Fruit fly (Drosophila melanogaster) whole organism, embryonic: Measurements from ENCODE around the gene CG1998.
A peak's percentile ranks its signal among the peaks of the same experiment; 100 is the strongest.

Experiments
- Aef1 ChIP-seq: fragments of 200-800 bp; sonication (Bioruptor generic); IDR thresholded peaks from 3 replicates; pipeline ENCODE4 v1.3.6; 2022; ENCODE audit warnings: missing biosample characterization, missing genetic modification characterization
- B-H1 ChIP-seq: fragments of 200-800 bp; sonication (Bioruptor generic); IDR thresholded peaks from 3 replicates; pipeline ENCODE4 v1.3.6; 2022; ENCODE audit warnings: missing biosample characterization, missing genetic modification characterization
- Blimp-1 ChIP-seq: fragments of 200-800 bp; sonication (Bioruptor generic); optimal IDR thresholded peaks from 3 replicates; lab custom pipeline; 2018; ENCODE audit warnings: missing biosample characterization, missing genetic modification characterization, mild to moderate bottlenecking, moderate library complexity, missing genetic modification reagents
- CG10959 ChIP-seq: fragments of 200-800 bp; sonication (Bioruptor generic); IDR thresholded peaks from 2 replicates; pipeline ENCODE4 v1.3.6; 2022; ENCODE audit warnings: missing biosample characterization, missing genetic modification characterization
- CG11398 ChIP-seq: fragments of 200-800 bp; sonication (Bioruptor generic); optimal IDR thresholded peaks from 2 replicates; lab custom pipeline; 2016; ENCODE audit warnings: missing biosample characterization, missing genetic modification characterization
- CG12236 ChIP-seq: fragments of 200-800 bp; sonication (Bioruptor generic); optimal IDR thresholded peaks from 2 replicates; lab custom pipeline; 2016; ENCODE audit warnings: missing biosample characterization, missing genetic modification characterization
- CG18476 ChIP-seq: fragments of 200-800 bp; sonication (Bioruptor generic); optimal IDR thresholded peaks from 2 replicates; lab custom pipeline; 2016; ENCODE audit warnings: missing biosample characterization, mild to moderate bottlenecking, missing genetic modification characterization
- CG2678 ChIP-seq: fragments of 200-800 bp; sonication (Bioruptor generic); optimal IDR thresholded peaks from 3 replicates; lab custom pipeline; 2019; ENCODE audit warnings: missing biosample characterization, mild to moderate bottlenecking, missing genetic modification characterization, moderate library complexity
- CG31224 ChIP-seq: fragments of 200-800 bp; sonication (Bioruptor generic); IDR thresholded peaks from 2 replicates; pipeline ENCODE4 v1.3.6; 2022; ENCODE audit warnings: missing biosample characterization, missing genetic modification characterization
- CG31441 ChIP-seq: fragments of 200-800 bp; sonication (Bioruptor generic); IDR thresholded peaks from 2 replicates; pipeline ENCODE4 v1.3.6; 2022; ENCODE audit warnings: missing biosample characterization, missing genetic modification characterization
- CG32532 ChIP-seq: fragments of 200-800 bp; sonication (Bioruptor generic); IDR thresholded peaks from 2 replicates; pipeline ENCODE4 v1.3.6; 2022; ENCODE audit warnings: missing biosample characterization, missing genetic modification characterization
- CG34376 ChIP-seq: fragments of 200-800 bp; sonication (Bioruptor generic); optimal IDR thresholded peaks from 2 replicates; lab custom pipeline; 2018; ENCODE audit warnings: missing biosample characterization, mild to moderate bottlenecking, missing genetic modification characterization
- CG4854 ChIP-seq: fragments of 200-800 bp; sonication (Bioruptor generic); optimal IDR thresholded peaks from 2 replicates; lab custom pipeline; 2016; ENCODE audit warnings: missing biosample characterization, missing genetic modification characterization, inconsistent platforms
- CG6791 ChIP-seq: fragments of 200-800 bp; sonication (Bioruptor generic); IDR thresholded peaks from 3 replicates; pipeline ENCODE4 v1.3.6; 2022; ENCODE audit warnings: missing biosample characterization, missing genetic modification characterization; ENCODE audit not compliant: partially characterized antibody
- CG8281 ChIP-seq: fragments of 200-800 bp; sonication (Bioruptor generic); optimal IDR thresholded peaks from 2 replicates; lab custom pipeline; 2018; ENCODE audit warnings: missing biosample characterization, mild to moderate bottlenecking, missing genetic modification characterization, moderate library complexity
- CG8944 ChIP-seq: fragments of 200-800 bp; sonication (Bioruptor generic); optimal IDR thresholded peaks from 3 replicates; lab custom pipeline; 2016; ENCODE audit warnings: missing biosample characterization, missing genetic modification characterization
- CG9817 ChIP-seq: fragments of 200-800 bp; sonication (Bioruptor generic); optimal IDR thresholded peaks from 2 replicates; lab custom pipeline; 2018; ENCODE audit warnings: missing biosample characterization, mild to moderate bottlenecking, missing genetic modification characterization, moderate library complexity
- Camta ChIP-seq: fragments of 200-800 bp; sonication (Bioruptor generic); optimal IDR thresholded peaks from 2 replicates; lab custom pipeline; 2016; ENCODE audit warnings: missing biosample characterization, missing genetic modification characterization
- Deaf1 ChIP-seq: fragments of 200-800 bp; optimal IDR thresholded peaks from 3 replicates; lab custom pipeline; 2019; ENCODE audit warnings: missing biosample characterization, mild to moderate bottlenecking, missing genetic modification characterization, moderate library complexity
- Eip74EF ChIP-seq, 2 experiments: fragments of 200-800 bp in 1 of 2; fragments of >200 bp in 1 of 2; sonication (Bioruptor generic) in 1 of 2; optimal IDR thresholded peaks; 2 replicates each; lab custom pipeline; 2017 to 2019; ENCODE audit warnings: missing biosample characterization in 2 of 2, missing genetic modification characterization in 2 of 2, mild to moderate bottlenecking in 1 of 2, moderate library complexity in 1 of 2
- HHEX ChIP-seq: fragments of 200-800 bp; sonication (Bioruptor generic); optimal IDR thresholded peaks from 3 replicates; lab custom pipeline; 2017; ENCODE audit warnings: missing biosample characterization, mild to moderate bottlenecking, missing genetic modification characterization, missing genetic modification reagents
- HLH54F ChIP-seq: fragments of 200-800 bp; sonication (Bioruptor generic); optimal IDR thresholded peaks from 3 replicates; lab custom pipeline; 2016; ENCODE audit warnings: missing biosample characterization, missing genetic modification characterization
- Hr51 ChIP-seq, 2 experiments: fragments of 200-800 bp; sonication (Bioruptor generic); optimal IDR thresholded peaks; 2 replicates in 1 of 2; 3 replicates in 1 of 2; lab custom pipeline; 2016 to 2018; ENCODE audit warnings: missing biosample characterization in 2 of 2, missing genetic modification characterization in 2 of 2, mild to moderate bottlenecking in 1 of 2, moderate library complexity in 1 of 2
- Hsf ChIP-seq: fragments of 200-800 bp; sonication (Bioruptor generic); optimal IDR thresholded peaks from 3 replicates; lab custom pipeline; 2016; ENCODE audit warnings: missing biosample characterization, missing genetic modification characterization
- Jarid2 ChIP-seq: fragments of 200-800 bp; sonication (Bioruptor generic); optimal IDR thresholded peaks from 3 replicates; lab custom pipeline; 2017; ENCODE audit warnings: mild to moderate bottlenecking, missing biosample characterization, missing genetic modification reagents, missing genetic modification characterization
- Med ChIP-seq: fragments of 200-800 bp; sonication (Bioruptor generic); peaks from one replicate; lab custom pipeline; 2016; ENCODE audit warnings: missing biosample characterization, missing genetic modification characterization, mild to moderate bottlenecking, inconsistent platforms, moderate library complexity
- Ptx1 ChIP-seq: fragments of 200-800 bp; sonication (Bioruptor generic); IDR thresholded peaks from 2 replicates; pipeline ENCODE4 v1.3.6; 2022; ENCODE audit warnings: missing biosample characterization, missing genetic modification characterization
- Rfx ChIP-seq: fragments of 200-800 bp; sonication (Bioruptor generic); IDR thresholded peaks from 2 replicates; pipeline ENCODE4 v1.3.6; 2022; ENCODE audit warnings: missing biosample characterization, missing genetic modification characterization
- Xrp1 ChIP-seq: fragments of 200-800 bp; sonication (Bioruptor generic); IDR thresholded peaks from 2 replicates; pipeline ENCODE4 v1.3.6; 2022; ENCODE audit warnings: missing biosample characterization, missing genetic modification characterization
- br ChIP-seq: fragments of >200 bp; optimal IDR thresholded peaks from 2 replicates; lab custom pipeline; 2017
- cas ChIP-seq: fragments of 200-800 bp; sonication (Bioruptor generic); IDR thresholded peaks from 2 replicates; pipeline ENCODE4 v1.3.6; 2022; ENCODE audit warnings: missing biosample characterization, missing genetic modification characterization
- chinmo ChIP-seq: fragments of 200-800 bp; sonication (Bioruptor generic); IDR thresholded peaks from 4 replicates; pipeline ENCODE4 v1.3.6; 2022; ENCODE audit warnings: missing biosample characterization, missing genetic modification characterization; ENCODE audit not compliant: partially characterized antibody
- dimm ChIP-seq: fragments of 200-800 bp; sonication (Bioruptor generic); IDR thresholded peaks from 2 replicates; pipeline ENCODE4 v1.3.6; 2022; ENCODE audit warnings: missing biosample characterization, missing genetic modification characterization
- disco-r ChIP-seq: fragments of 200-800 bp; sonication (Bioruptor generic); optimal IDR thresholded peaks from 2 replicates; lab custom pipeline; 2016; ENCODE audit warnings: missing biosample characterization, missing genetic modification characterization
- ems ChIP-seq: fragments of 200-800 bp; sonication (Bioruptor generic); optimal IDR thresholded peaks from 3 replicates; lab custom pipeline; 2016; ENCODE audit warnings: missing biosample characterization, missing genetic modification characterization
- eyg ChIP-seq: fragments of 200-800 bp; sonication (Bioruptor generic); optimal IDR thresholded peaks from 3 replicates; lab custom pipeline; 2016; ENCODE audit warnings: missing biosample characterization, missing genetic modification characterization
- gce ChIP-seq: fragments of 200-800 bp; sonication (Bioruptor generic); IDR thresholded peaks from 3 replicates; pipeline ENCODE4 v1.3.6; 2022; ENCODE audit warnings: missing biosample characterization, missing genetic modification characterization
- gem ChIP-seq: fragments of 200-800 bp; sonication (Bioruptor generic); optimal IDR thresholded peaks from 2 replicates; lab custom pipeline; 2019; ENCODE audit warnings: missing biosample characterization, mild to moderate bottlenecking, missing genetic modification characterization, moderate library complexity
- jing ChIP-seq: fragments of 200-800 bp; sonication (Bioruptor generic); optimal IDR thresholded peaks from 2 replicates; lab custom pipeline; 2018; ENCODE audit warnings: missing biosample characterization, mild to moderate bottlenecking, missing genetic modification characterization
- jumu ChIP-seq: fragments of 200-800 bp; sonication (Bioruptor generic); optimal IDR thresholded peaks from 3 replicates; lab custom pipeline; 2016; ENCODE audit warnings: missing biosample characterization, missing genetic modification characterization
- kay ChIP-seq: fragments of 200-800 bp; sonication (Bioruptor generic); optimal IDR thresholded peaks from 2 replicates; lab custom pipeline; 2016; ENCODE audit warnings: missing biosample characterization, missing genetic modification characterization
- maf-S ChIP-seq: fragments of 200-800 bp; sonication (Bioruptor generic); optimal IDR thresholded peaks from 2 replicates; lab custom pipeline; 2016; ENCODE audit warnings: missing biosample characterization, missing genetic modification characterization
- mirr ChIP-seq: fragments of 200-800 bp; sonication (Bioruptor generic); optimal IDR thresholded peaks from 3 replicates; lab custom pipeline; 2018; ENCODE audit warnings: missing biosample characterization, mild to moderate bottlenecking, missing genetic modification characterization
- nerfin-1 ChIP-seq: fragments of 200-800 bp; sonication (Bioruptor generic); optimal IDR thresholded peaks from 3 replicates; lab custom pipeline; 2019; ENCODE audit warnings: missing biosample characterization, mild to moderate bottlenecking, missing genetic modification characterization, moderate library complexity
- psq ChIP-seq: fragments of 200-800 bp; sonication (Bioruptor generic); optimal IDR thresholded peaks from 2 replicates; lab custom pipeline; 2017; ENCODE audit warnings: missing biosample characterization, missing genetic modification characterization
- row ChIP-seq: fragments of 200-800 bp; sonication (Bioruptor generic); IDR thresholded peaks from 3 replicates; pipeline ENCODE4 v1.3.6; 2022; ENCODE audit warnings: missing biosample characterization, missing genetic modification characterization
- run ChIP-seq: fragments of 200-800 bp; sonication (Bioruptor generic); optimal IDR thresholded peaks from 3 replicates; lab custom pipeline; 2018; ENCODE audit warnings: missing biosample characterization, mild to moderate bottlenecking, missing genetic modification characterization
- sim ChIP-seq: fragments of 200-800 bp; sonication (Bioruptor generic); IDR thresholded peaks from 2 replicates; pipeline ENCODE4 v1.3.6; 2022; ENCODE audit warnings: missing biosample characterization, missing genetic modification characterization
- sob ChIP-seq: fragments of 200-800 bp; sonication (Bioruptor generic); IDR thresholded peaks from 2 replicates; pipeline ENCODE4 v1.3.6; 2022; ENCODE audit warnings: missing biosample characterization, missing genetic modification characterization
- sqz ChIP-seq: fragments of 200-800 bp; sonication (Bioruptor generic); optimal IDR thresholded peaks from 3 replicates; lab custom pipeline; 2018; ENCODE audit warnings: missing biosample characterization, mild to moderate bottlenecking, missing genetic modification characterization
- sr ChIP-seq: fragments of 200-800 bp; sonication (Bioruptor generic); IDR thresholded peaks from 3 replicates; pipeline ENCODE4 v1.3.6; 2022; ENCODE audit warnings: missing biosample characterization, missing genetic modification characterization
- unpg ChIP-seq: fragments of 200-800 bp; sonication (Bioruptor generic); optimal IDR thresholded peaks from 3 replicates; lab custom pipeline; 2018; ENCODE audit warnings: missing biosample characterization, mild to moderate bottlenecking, missing genetic modification characterization, moderate library complexity

Gene CG1998

dm6 chrX:13447438-13447837 is 34.6 kb upstream of the CG1998 start (continued):
- TF ChIP-seq Hr51 (GFP tag; optimal IDR thresholded peaks at IDR 0.05; lab: Kevin White, UChicago) (peak in 1 of 2 experiments; percentile 42), CG9817 (tag; lab: Kevin White, UChicago) (no peak), unpg (GFP tag; lab: Kevin White, UChicago) (no peak), CG12236 (GFP tag; lab: Kevin White, UChicago) (no peak), maf-S (GFP tag; lab: Kevin White, UChicago) (no peak), Jarid2 (GFP tag; lab: Kevin White, UChicago) (no peak), B-H1 (GFP tag; lab: Robert Waterston, UW) (0 out of 3 replicates have a peak, but pooled peaks have one; percentile 23), CG8944 (GFP tag; lab: Kevin White, UChicago) (no peak), CG18476 (GFP tag; lab: Kevin White, UChicago) (no peak), run (tag; lab: Kevin White, UChicago) (no peak), Xrp1 (GFP tag; lab: Robert Waterston, UW) (no peak), disco-r (GFP tag; lab: Kevin White, UChicago) (no peak), gem (tag; lab: Kevin White, UChicago) (peak; percentile 43), jing (GFP tag; lab: Kevin White, UChicago) (no peak), Blimp-1 (GFP tag; lab: Kevin White, UChicago) (no peak), HHEX (GFP tag; lab: Kevin White, UChicago) (no peak), CG8281 (no peak), CG10959 (GFP tag; lab: Robert Waterston, UW) (no peak), chinmo (no peak), sim (GFP tag; lab: Robert Waterston, UW) (no peak), CG6791 (GFP tag; lab: Robert Waterston, UW) (no peak), psq (no peak), sr (GFP tag; lab: Robert Waterston, UW) (no peak), Deaf1 (no peak), Med (GFP tag; lab: Kevin White, UChicago) (peak; percentile 65), row (GFP tag; lab: Robert Waterston, UW) (peak; percentile 58), ems (no peak), Hsf (GFP tag; lab: Kevin White, UChicago) (no peak), CG31441 (GFP tag; lab: Robert Waterston, UW) (0 out of 2 replicates have a peak, but pooled peaks have one; percentile 12), Aef1 (GFP tag; lab: Robert Waterston, UW) (peak; percentile 28; the same call in 1 of the 3 replicates), CG32532 (0 out of 2 replicates have a peak, but pooled peaks have one; percentile 25), HLH54F (GFP tag; lab: Kevin White, UChicago) (no peak), sqz (GFP tag; lab: Kevin White, UChicago) (no peak), mirr (GFP tag; lab: Kevin White, UChicago) (no peak), CG34376 (no peak), CG31224 (GFP tag; lab: Robert Waterston, UW) (no peak), kay (GFP tag; lab: Kevin White, UChicago) (no peak), Ptx1 (GFP tag; lab: Robert Waterston, UW) (peak; percentile 54), gce (GFP tag; lab: Robert Waterston, UW) (no peak), CG2678 (peak; percentile 40), CG4854 (GFP tag; lab: Kevin White, UChicago) (no peak), Camta (GFP tag; lab: Kevin White, UChicago) (no peak), br (lab: Kevin White, UChicago) (no peak), Rfx (peak; percentile 48; the same call in 1 of the 2 replicates), sob (GFP tag; lab: Robert Waterston, UW) (peak; percentile 30; the same call in 1 of the 2 replicates), eyg (GFP tag; lab: Kevin White, UChicago) (no peak), jumu (GFP tag; lab: Kevin White, UChicago) (no peak), nerfin-1 (tag; lab: Kevin White, UChicago) (no peak), dimm (GFP tag; lab: Robert Waterston, UW) (no peak), CG11398 (no peak), Eip74EF (GFP tag; optimal IDR thresholded peaks at IDR 0.05; lab: Kevin White, UChicago) (no peak), cas (no peak)
